Fruit fly (Drosophila melanogaster) whole organism, embryonic: ENCODE data around the gene CG14400.

Source experiments
- Atf6 ChIP-seq: fragments of 200-800 bp; sonication (Bioruptor generic); IDR thresholded peaks from 2 replicates; pipeline ENCODE4 v1.3.6; 2022; ENCODE audit warnings: missing biosample characterization, missing genetic modification characterization
- CG10209 ChIP-seq: fragments of 200-800 bp; sonication (Bioruptor generic); optimal IDR thresholded peaks from 3 replicates; lab custom pipeline; 2017; ENCODE audit warnings: missing biosample characterization, mild to moderate bottlenecking, missing genetic modification characterization, missing genetic modification reagents
- CG11696 ChIP-seq: fragments of 200-800 bp; sonication (Bioruptor generic); IDR thresholded peaks from 2 replicates; pipeline ENCODE4 v1.3.6; 2022; ENCODE audit warnings: missing biosample characterization, missing genetic modification characterization
- CG13424 ChIP-seq: fragments of 200-800 bp; sonication (Bioruptor generic); optimal IDR thresholded peaks from 2 replicates; lab custom pipeline; 2019; ENCODE audit warnings: missing biosample characterization, mild to moderate bottlenecking, missing genetic modification characterization, moderate library complexity
- CG15696 ChIP-seq: fragments of 200-800 bp; sonication (Bioruptor generic); optimal IDR thresholded peaks from 2 replicates; lab custom pipeline; 2019; ENCODE audit warnings: missing biosample characterization, mild to moderate bottlenecking, missing genetic modification characterization, moderate library complexity
- CG16779 ChIP-seq: fragments of 200-800 bp; sonication (Bioruptor generic); IDR thresholded peaks from 2 replicates; pipeline ENCODE4 v1.3.6; 2022; ENCODE audit warnings: missing biosample characterization, missing genetic modification characterization
- CG1832 ChIP-seq: fragments of 200-800 bp; sonication (Bioruptor generic); optimal IDR thresholded peaks from 2 replicates; lab custom pipeline; 2017; ENCODE audit warnings: missing biosample characterization, mild to moderate bottlenecking, missing genetic modification characterization, inconsistent platforms
- CG33557 ChIP-seq: fragments of 200-800 bp; sonication (Bioruptor generic); optimal IDR thresholded peaks from 2 replicates; lab custom pipeline; 2019; ENCODE audit warnings: missing biosample characterization, mild to moderate bottlenecking, missing genetic modification characterization, moderate library complexity
- CG4360 ChIP-seq: fragments of 200-800 bp; sonication (Bioruptor generic); IDR thresholded peaks from 2 replicates; pipeline ENCODE4 v1.3.6; 2022; ENCODE audit warnings: missing biosample characterization, missing genetic modification characterization
- CG4707 ChIP-seq: fragments of 200-800 bp; sonication (Bioruptor generic); optimal IDR thresholded peaks from 2 replicates; lab custom pipeline; 2018; ENCODE audit warnings: missing biosample characterization, mild to moderate bottlenecking, missing genetic modification characterization, moderate library complexity
- CG5245 ChIP-seq: fragments of 200-800 bp; sonication (Bioruptor generic); optimal IDR thresholded peaks from 3 replicates; lab custom pipeline; 2016; ENCODE audit warnings: missing biosample characterization, missing genetic modification characterization
- CG6689 ChIP-seq: fragments of 200-800 bp; sonication (Bioruptor generic); IDR thresholded peaks from 2 replicates; pipeline ENCODE4 v1.3.6; 2022; ENCODE audit warnings: missing biosample characterization, missing genetic modification characterization
- CG7987 ChIP-seq: fragments of 200-800 bp; sonication (Bioruptor generic); optimal IDR thresholded peaks from 2 replicates; lab custom pipeline; 2018; ENCODE audit warnings: missing biosample characterization, mild to moderate bottlenecking, missing genetic modification characterization, moderate library complexity
- CG8765 ChIP-seq: fragments of 200-800 bp; sonication (Bioruptor generic); IDR thresholded peaks from 2 replicates; pipeline ENCODE4 v1.3.6; 2022; ENCODE audit warnings: missing biosample characterization, missing genetic modification characterization
- CTCF ChIP-seq: fragments of 200-800 bp; sonication (Bioruptor generic); optimal IDR thresholded peaks from 2 replicates; lab custom pipeline; 2017; ENCODE audit warnings: missing biosample characterization, mild to moderate bottlenecking, missing genetic modification characterization, moderate library complexity
- D19A ChIP-seq: fragments of 200-800 bp; optimal IDR thresholded peaks from 3 replicates; lab custom pipeline; 2019; ENCODE audit warnings: missing biosample characterization, mild to moderate bottlenecking, missing genetic modification characterization, moderate library complexity
- Dbx ChIP-seq: fragments of 200-800 bp; sonication (Bioruptor generic); IDR thresholded peaks from 3 replicates; pipeline ENCODE4 v1.3.6; 2022; ENCODE audit warnings: missing biosample characterization, missing genetic modification characterization
- HLH3B ChIP-seq: fragments of 200-800 bp; sonication (Bioruptor generic); IDR thresholded peaks from 2 replicates; pipeline ENCODE4 v1.3.6; 2022; ENCODE audit warnings: missing biosample characterization, missing genetic modification characterization
- Hey ChIP-seq: fragments of 200-800 bp; sonication (Bioruptor generic); optimal IDR thresholded peaks from 3 replicates; lab custom pipeline; 2018; ENCODE audit warnings: missing biosample characterization, mild to moderate bottlenecking, missing genetic modification characterization
- Hr39 ChIP-seq: fragments of >200 bp; optimal IDR thresholded peaks from 2 replicates; lab custom pipeline; 2017
- Jarid2 ChIP-seq: fragments of 200-800 bp; sonication (Bioruptor generic); optimal IDR thresholded peaks from 3 replicates; lab custom pipeline; 2017; ENCODE audit warnings: mild to moderate bottlenecking, missing biosample characterization, missing genetic modification reagents, missing genetic modification characterization
- Med ChIP-seq: fragments of 200-800 bp; sonication (Bioruptor generic); peaks from one replicate; lab custom pipeline; 2016; ENCODE audit warnings: missing biosample characterization, missing genetic modification characterization, mild to moderate bottlenecking, inconsistent platforms, moderate library complexity
- NFAT ChIP-seq: fragments of 200-800 bp; sonication (Bioruptor generic); IDR thresholded peaks from 2 replicates; pipeline ENCODE4 v1.3.6; 2022; ENCODE audit warnings: missing biosample characterization, missing genetic modification characterization
- Pdp1 ChIP-seq, 2 experiments: fragments of 200-800 bp; sonication (Bioruptor generic); optimal IDR thresholded peaks; 3 replicates each; lab custom pipeline; 2016; ENCODE audit warnings: missing biosample characterization in 2 of 2, missing genetic modification characterization in 2 of 2, mild to moderate bottlenecking in 1 of 2, moderate library complexity in 1 of 2
- Sry-δ ChIP-seq: fragments of 200-800 bp; sonication (Bioruptor generic); optimal IDR thresholded peaks from 2 replicates; lab custom pipeline; 2016; ENCODE audit warnings: missing biosample characterization, missing genetic modification characterization
- Ssrp ChIP-seq: fragments of 200-800 bp; sonication (Bioruptor generic); optimal IDR thresholded peaks from 2 replicates; lab custom pipeline; 2018; ENCODE audit warnings: missing biosample characterization, mild to moderate bottlenecking, missing genetic modification characterization, moderate library complexity
- Xbp1 ChIP-seq: fragments of 200-800 bp; sonication (Bioruptor generic); optimal IDR thresholded peaks from 3 replicates; lab custom pipeline; 2016; ENCODE audit warnings: missing biosample characterization, mild to moderate bottlenecking, missing genetic modification characterization
- Xrp1 ChIP-seq: fragments of 200-800 bp; sonication (Bioruptor generic); IDR thresholded peaks from 2 replicates; pipeline ENCODE4 v1.3.6; 2022; ENCODE audit warnings: missing biosample characterization, missing genetic modification characterization
- amos ChIP-seq: fragments of 200-800 bp; sonication (Bioruptor generic); IDR thresholded peaks from 2 replicates; pipeline ENCODE4 v1.3.6; 2022; ENCODE audit warnings: missing biosample characterization, missing genetic modification characterization; ENCODE audit not compliant: partially characterized antibody
- bcd ChIP-seq: fragments of 200-800 bp; sonication (Bioruptor generic); optimal IDR thresholded peaks from 2 replicates; lab custom pipeline; 2017; ENCODE audit warnings: missing biosample characterization, mild to moderate bottlenecking, missing genetic modification characterization
- cas ChIP-seq: fragments of 200-800 bp; sonication (Bioruptor generic); IDR thresholded peaks from 2 replicates; pipeline ENCODE4 v1.3.6; 2022; ENCODE audit warnings: missing biosample characterization, missing genetic modification characterization
- ci ChIP-seq: fragments of 200-800 bp; sonication (Bioruptor generic); IDR thresholded peaks from 3 replicates; pipeline ENCODE4 v1.3.6; 2022; ENCODE audit warnings: missing biosample characterization, missing genetic modification characterization
- danr ChIP-seq: fragments of 200-800 bp; sonication (Bioruptor generic); IDR thresholded peaks from 2 replicates; pipeline ENCODE4 v1.3.6; 2022; ENCODE audit warnings: missing biosample characterization, missing genetic modification characterization
- insv ChIP-seq, 2 experiments: fragments of 200-800 bp; sonication (Bioruptor generic); optimal IDR thresholded peaks; 3 replicates each; lab custom pipeline; 2016 to 2018; ENCODE audit warnings: missing biosample characterization in 2 of 2, missing genetic modification characterization in 2 of 2
- kni ChIP-seq: fragments of 200-800 bp; sonication (Bioruptor generic); optimal IDR thresholded peaks from 3 replicates; lab custom pipeline; 2017; ENCODE audit warnings: mild to moderate bottlenecking, missing biosample characterization, missing genetic modification reagents, missing genetic modification characterization
- nau ChIP-seq: fragments of 200-800 bp; sonication (Bioruptor generic); optimal IDR thresholded peaks from 3 replicates; lab custom pipeline; 2017; ENCODE audit warnings: missing biosample characterization, mild to moderate bottlenecking, missing genetic modification characterization, missing genetic modification reagents
- pan ChIP-seq, 4 experiments: fragments of >200 bp in 3 of 4; fragments of 200-800 bp in 1 of 4; sonication (Bioruptor generic) in 1 of 4; optimal IDR thresholded peaks in 3 of 4; IDR thresholded peaks in 1 of 4; 2 replicates each; pipeline versions ENCODE4 v1.3.6 to Lab custom; 2017 to 2022; ENCODE audit warnings: missing biosample characterization in 2 of 4, missing genetic modification characterization in 2 of 4, mixed read lengths in 1 of 4
- phol ChIP-seq: fragments of 200-800 bp; sonication (Bioruptor generic); optimal IDR thresholded peaks from 3 replicates; lab custom pipeline; 2018; ENCODE audit warnings: missing biosample characterization, mild to moderate bottlenecking, missing genetic modification characterization, moderate library complexity
- psq ChIP-seq: fragments of 200-800 bp; sonication (Bioruptor generic); optimal IDR thresholded peaks from 2 replicates; lab custom pipeline; 2017; ENCODE audit warnings: missing biosample characterization, missing genetic modification characterization
- pum ChIP-seq: fragments of 200-800 bp; sonication (Bioruptor generic); optimal IDR thresholded peaks from 2 replicates; lab custom pipeline; 2016; ENCODE audit warnings: missing biosample characterization, missing genetic modification characterization
- ro ChIP-seq: fragments of 200-800 bp; sonication (Bioruptor generic); IDR thresholded peaks from 2 replicates; pipeline ENCODE4 v1.3.6; 2022; ENCODE audit warnings: missing biosample characterization, missing genetic modification characterization
- sug ChIP-seq: fragments of 200-800 bp; optimal IDR thresholded peaks from 2 replicates; lab custom pipeline; 2019; ENCODE audit warnings: missing biosample characterization, mild to moderate bottlenecking, missing genetic modification characterization, moderate library complexity
- toy ChIP-seq: fragments of 200-800 bp; sonication (Bioruptor generic); IDR thresholded peaks from 2 replicates; pipeline ENCODE4 v1.3.6; 2022; ENCODE audit warnings: missing biosample characterization, missing genetic modification characterization
- unpg ChIP-seq: fragments of 200-800 bp; sonication (Bioruptor generic); optimal IDR thresholded peaks from 3 replicates; lab custom pipeline; 2018; ENCODE audit warnings: missing biosample characterization, mild to moderate bottlenecking, missing genetic modification characterization, moderate library complexity
- wek ChIP-seq: fragments of 200-800 bp; sonication (Bioruptor generic); optimal IDR thresholded peaks from 3 replicates; lab custom pipeline; 2018; ENCODE audit warnings: missing biosample characterization, mild to moderate bottlenecking, missing genetic modification characterization, moderate library complexity
- z ChIP-seq: fragments of 200-800 bp; sonication (Bioruptor generic); IDR thresholded peaks from 3 replicates; pipeline ENCODE4 v1.3.6; 2022; ENCODE audit warnings: missing biosample characterization, missing genetic modification characterization

The CG14400 gene

dm6 chr2L:20889857-20890606, 32.3 kb upstream of the CG14400 start (continued):
- TF ChIP-seq ci (GFP tag; lab: Robert Waterston, UW): peak; percentile 67; the same call in 1 of the 3 replicates
- no peak for TF ChIP-seq Hr39 (lab: Kevin White, UChicago)
- TF ChIP-seq Jarid2 (GFP tag; lab: Kevin White, UChicago): peak; percentile 84
- peak; percentile 28 for TF ChIP-seq D19A (tag; lab: Kevin White, UChicago)
- no peak for TF ChIP-seq CG1832
- no peak for TF ChIP-seq CG8765 (GFP tag; lab: Robert Waterston, UW)
- TF ChIP-seq phol (tag; lab: Kevin White, UChicago): peak; percentile 50
- no peak for TF ChIP-seq wek (GFP tag; lab: Kevin White, UChicago)
- peak; percentile 5 to 31 for TF ChIP-seq Pdp1 (GFP tag; optimal IDR thresholded peaks at IDR 0.05; lab: Kevin White, UChicago)
- no peak for TF ChIP-seq cas (GFP tag; lab: Robert Waterston, UW)
- peak; percentile 18 for TF ChIP-seq pum (GFP tag; lab: Kevin White, UChicago)
- no peak; the same call in 1 of the 2 replicates for TF ChIP-seq amos (GFP tag; lab: Robert Waterston, UW)
- peak; percentile 53 for TF ChIP-seq CG10209

dm6 chr2L:20887273-20887672, 29.6 kb upstream of the CG14400 start:
- no peak for TF ChIP-seq CG7987 (GFP tag; lab: Kevin White, UChicago)
- no peak for TF ChIP-seq CG5245 (GFP tag; lab: Kevin White, UChicago)
- no peak for TF ChIP-seq Hey (tag; lab: Kevin White, UChicago)
- TF ChIP-seq insv (GFP tag; optimal IDR thresholded peaks at IDR 0.05; lab: Kevin White, UChicago): no peak
- TF ChIP-seq CG33557 (GFP tag; lab: Kevin White, UChicago): no peak
- TF ChIP-seq CG4360: no peak
- no peak for TF ChIP-seq danr (GFP tag; lab: Robert Waterston, UW)
- TF ChIP-seq unpg (GFP tag; lab: Kevin White, UChicago): no peak
- TF ChIP-seq CG16779 (GFP tag; lab: Robert Waterston, UW): no peak
- no peak for TF ChIP-seq Sry-δ
- TF ChIP-seq CG15696 (tag; lab: Kevin White, UChicago): no peak
- TF ChIP-seq CG6689: no peak
- no peak for TF ChIP-seq Xbp1 (GFP tag; lab: Kevin White, UChicago)
- no peak for TF ChIP-seq toy (GFP tag; lab: Robert Waterston, UW)

dm6 chr2L:20885889-20886507, 28.3 kb upstream of the CG14400 start:
- peak; percentile 11 for TF ChIP-seq wek (GFP tag; lab: Kevin White, UChicago)
- peak; percentile 40 for TF ChIP-seq Jarid2 (GFP tag; lab: Kevin White, UChicago)
- no peak for TF ChIP-seq HLH3B
- no peak for TF ChIP-seq NFAT (GFP tag; lab: Robert Waterston, UW)
- TF ChIP-seq Pdp1 (GFP tag; optimal IDR thresholded peaks at IDR 0.05; lab: Kevin White, UChicago): peak in 1 of 2 experiments; percentile 21
- TF ChIP-seq sug (tag; lab: Kevin White, UChicago): peak; percentile 53
- peak; percentile 11 for TF ChIP-seq kni (GFP tag; lab: Kevin White, UChicago)
- TF ChIP-seq pan (optimal IDR thresholded peaks at IDR 0.05; lab: Kevin White, UChicago): no peak
- TF ChIP-seq pan (GFP tag; optimal IDR thresholded peaks at IDR 0.05 in 1 of 2, IDR thresholded peaks at IDR 0.05 in 1 of 2): peak in 1 of 2 experiments; percentile 10
- TF ChIP-seq CTCF (GFP tag; lab: Kevin White, UChicago): peak; percentile 9
- no peak for TF ChIP-seq ro (GFP tag; lab: Robert Waterston, UW)
- 0 out of 3 replicates have a peak, but pooled peaks have one; percentile 41 for TF ChIP-seq z
- peak; percentile 29; the same call in 1 of the 2 replicates for TF ChIP-seq Xrp1 (GFP tag; lab: Robert Waterston, UW)
- 0 out of 3 replicates have a peak, but pooled peaks have one; percentile 22 for TF ChIP-seq Dbx (GFP tag; lab: Robert Waterston, UW)
- TF ChIP-seq bcd (GFP tag; lab: Kevin White, UChicago): no peak
- TF ChIP-seq nau (GFP tag; lab: Kevin White, UChicago): peak; percentile 39
- no peak for TF ChIP-seq Ssrp
- TF ChIP-seq Atf6 (GFP tag; lab: Robert Waterston, UW): peak; percentile 14; the same call in 1 of the 2 replicates
- 0 out of 2 replicates have a peak, but pooled peaks have one; percentile 6 for TF ChIP-seq CG11696 (GFP tag; lab: Robert Waterston, UW)
- TF ChIP-seq psq (GFP tag; lab: Kevin White, UChicago): peak; percentile 20
- peak; percentile 30 for TF ChIP-seq Med (GFP tag; lab: Kevin White, UChicago)
- no peak for TF ChIP-seq CG13424 (tag; lab: Kevin White, UChicago)
- peak; percentile 27 for TF ChIP-seq CG4707
